Worm (Caenorhabditis elegans) whole organism, L3 larva: ENCODE data around the gene srw-11.
"Not testable (repeated sequence)": the region's sequence is repeated elsewhere in the genome, so short reads cannot be mapped to it uniquely, and the experiment has no call there.

Experiments used
- R02D3.7 ChIP-seq: fragments of 150-350 bp; optimal IDR thresholded peaks from 2 replicates; lab custom pipeline; 2014; ENCODE audit warnings: missing biosample characterization, missing genetic modification characterization
- ZK546.5 ChIP-seq: sonication (generic microtip); optimal IDR thresholded peaks from 2 replicates; lab custom pipeline; 2017; ENCODE audit warnings: missing biosample characterization, missing genetic modification characterization
- ama-1 ChIP-seq: fragments of 150-350 bp; optimal IDR thresholded peaks from 2 replicates; lab custom pipeline; 2018
- ceh-16 ChIP-seq: sonication (generic microtip); optimal IDR thresholded peaks from 2 replicates; lab custom pipeline; 2017; ENCODE audit warnings: missing biosample characterization, missing genetic modification characterization
- ceh-28 ChIP-seq: fragments of 150-350 bp; optimal IDR thresholded peaks from 2 replicates; lab custom pipeline; 2014; ENCODE audit warnings: missing biosample characterization, missing genetic modification reagents, missing genetic modification characterization
- ceh-82 ChIP-seq: fragments of 150-350 bp; optimal IDR thresholded peaks from 2 replicates; lab custom pipeline; 2014; ENCODE audit warnings: missing biosample characterization, missing genetic modification characterization
- daf-12 ChIP-seq: fragments of 150-350 bp; optimal IDR thresholded peaks from 2 replicates; lab custom pipeline; 2014; ENCODE audit warnings: missing biosample characterization, missing genetic modification reagents, missing genetic modification characterization
- egl-27 ChIP-seq: sonication (generic microtip); optimal IDR thresholded peaks from 4 replicates; lab custom pipeline; 2017; ENCODE audit warnings: missing biosample characterization, missing genetic modification reagents, missing genetic modification characterization
- egl-5 ChIP-seq: fragments of 150-350 bp; optimal IDR thresholded peaks from 2 replicates; lab custom pipeline; 2017; ENCODE audit warnings: missing biosample characterization, missing genetic modification reagents, missing genetic modification characterization, inconsistent platforms
- elt-1 ChIP-seq: fragments of 150-350 bp; optimal IDR thresholded peaks from 2 replicates; lab custom pipeline; 2014; ENCODE audit warnings: missing biosample characterization, missing genetic modification characterization
- elt-2 ChIP-seq: sonication (generic microtip); optimal IDR thresholded peaks from 2 replicates; lab custom pipeline; 2016; ENCODE audit warnings: missing genetic modification reagents, mild to moderate bottlenecking, missing genetic modification characterization, missing compliant biosample characterization
- elt-3 ChIP-seq, 3 experiments: fragments of 150-350 bp in 1 of 3; sonication (generic microtip) in 2 of 3; optimal IDR thresholded peaks; 2 replicates in 2 of 3; 4 replicates in 1 of 3; lab custom pipeline; 2014 to 2017; ENCODE audit warnings: missing biosample characterization in 3 of 3, missing genetic modification characterization in 3 of 3
- eor-1 ChIP-seq, 2 experiments: fragments of 150-350 bp; optimal IDR thresholded peaks; 2 replicates each; lab custom pipeline; 2014 to 2018; ENCODE audit warnings: missing biosample characterization in 2 of 2, missing genetic modification characterization in 2 of 2
- fkh-10 ChIP-seq: sonication (generic microtip); optimal IDR thresholded peaks from 2 replicates; lab custom pipeline; 2017; ENCODE audit warnings: missing biosample characterization, missing genetic modification reagents, missing genetic modification characterization
- fos-1 ChIP-seq: fragments of 150-350 bp; optimal IDR thresholded peaks from 2 replicates; lab custom pipeline; 2014; ENCODE audit warnings: missing biosample characterization, missing genetic modification characterization
- jun-1 ChIP-seq: fragments of 150-350 bp; optimal IDR thresholded peaks from 2 replicates; lab custom pipeline; 2014; ENCODE audit warnings: missing biosample characterization, missing genetic modification reagents, missing genetic modification characterization
- lin-39 ChIP-seq: fragments of 150-350 bp; optimal IDR thresholded peaks from 2 replicates; lab custom pipeline; 2018; ENCODE audit warnings: missing biosample characterization, missing genetic modification reagents, missing genetic modification characterization
- lsy-12 ChIP-seq: sonication (generic microtip); optimal IDR thresholded peaks from 2 replicates; lab custom pipeline; 2016; ENCODE audit warnings: mild to moderate bottlenecking, missing genetic modification characterization, missing compliant biosample characterization
- nhr-12 ChIP-seq: fragments of 150-350 bp; optimal IDR thresholded peaks from 2 replicates; lab custom pipeline; 2014; ENCODE audit warnings: missing biosample characterization, missing genetic modification characterization
- nhr-23 ChIP-seq: fragments of 150-350 bp; optimal IDR thresholded peaks from 2 replicates; lab custom pipeline; 2014; ENCODE audit warnings: missing biosample characterization, missing genetic modification reagents, missing genetic modification characterization
- nhr-237 ChIP-seq: fragments of 150-350 bp; optimal IDR thresholded peaks from 2 replicates; lab custom pipeline; 2014; ENCODE audit warnings: missing biosample characterization, missing genetic modification characterization
- nhr-28 ChIP-seq: fragments of 150-350 bp; optimal IDR thresholded peaks from 2 replicates; lab custom pipeline; 2014; ENCODE audit warnings: missing biosample characterization, missing genetic modification characterization
- nhr-43 ChIP-seq: sonication (generic microtip); optimal IDR thresholded peaks from 2 replicates; lab custom pipeline; 2016; ENCODE audit warnings: mild to moderate bottlenecking, missing genetic modification characterization, missing compliant biosample characterization; ENCODE audit not compliant: poor library complexity, severe bottlenecking
- nhr-67 ChIP-seq: fragments of 150-350 bp; optimal IDR thresholded peaks from 2 replicates; lab custom pipeline; 2014; ENCODE audit warnings: missing biosample characterization, missing genetic modification characterization
- nhr-76 ChIP-seq: fragments of 150-350 bp; sonication (generic microtip); optimal IDR thresholded peaks from 5 replicates; lab custom pipeline; 2014; ENCODE audit warnings: missing biosample characterization, missing genetic modification characterization
- pha-4 ChIP-seq: fragments of 150-350 bp; optimal IDR thresholded peaks from 2 replicates; lab custom pipeline; 2014; ENCODE audit warnings: missing biosample characterization, missing genetic modification reagents, missing genetic modification characterization
- pqm-1 ChIP-seq: fragments of 150-350 bp; optimal IDR thresholded peaks from 2 replicates; lab custom pipeline; 2017; ENCODE audit warnings: missing biosample characterization, missing genetic modification characterization, inconsistent platforms
- sea-2 ChIP-seq: fragments of 150-350 bp; sonication (generic microtip); optimal IDR thresholded peaks from 4 replicates; lab custom pipeline; 2014; ENCODE audit warnings: missing biosample characterization, missing genetic modification reagents, missing genetic modification characterization
- skn-1 ChIP-seq: fragments of 150-350 bp; optimal IDR thresholded peaks from 2 replicates; lab custom pipeline; 2014; ENCODE audit warnings: missing biosample characterization, missing genetic modification characterization
- snpc-4 ChIP-seq: fragments of 150-350 bp; optimal IDR thresholded peaks from 2 replicates; lab custom pipeline; 2014; ENCODE audit warnings: missing biosample characterization, missing genetic modification characterization
- tbx-2 ChIP-seq: sonication (generic microtip); optimal IDR thresholded peaks from 2 replicates; lab custom pipeline; 2016; ENCODE audit warnings: mild to moderate bottlenecking, missing genetic modification characterization, missing compliant biosample characterization
- unc-39 ChIP-seq: sonication (generic microtip); optimal IDR thresholded peaks from 4 replicates; lab custom pipeline; 2017; ENCODE audit warnings: missing biosample characterization, missing genetic modification characterization
- unc-62 ChIP-seq: fragments of 150-350 bp; sonication (generic microtip); optimal IDR thresholded peaks from 4 replicates; lab custom pipeline; 2014; ENCODE audit warnings: missing biosample characterization, missing genetic modification reagents, missing genetic modification characterization
- ztf-11 ChIP-seq: fragments of 150-350 bp; optimal IDR thresholded peaks from 2 replicates; lab custom pipeline; 2014; ENCODE audit warnings: missing biosample characterization, missing genetic modification characterization
- ztf-4 ChIP-seq: fragments of 150-350 bp; optimal IDR thresholded peaks from 2 replicates; lab custom pipeline; 2014; ENCODE audit warnings: missing biosample characterization, missing genetic modification characterization

Gene srw-11

ce11 chrV:15252082-15252481 is 12.0 kb upstream of the srw-11 start, which contains the start of gene srbc-76:
TSS of gene srbc-76 (plus strand) at chrV:15252382.
- TF ChIP-seq lin-39 (no peak), nhr-67 (tag; lab: Kevin White, UChicago) (no peak), nhr-76 (no peak), elt-1 (tag; lab: Kevin White, UChicago) (no peak), elt-3 (tag; optimal IDR thresholded peaks at IDR 0.05; lab: Kevin White, UChicago) (no peak), snpc-4 (no peak), ztf-11 (tag; lab: Kevin White, UChicago) (no peak), fos-1 (no peak), nhr-43 (tag; lab: Kevin White, UChicago) (no peak), nhr-237 (no peak)

DNA sequence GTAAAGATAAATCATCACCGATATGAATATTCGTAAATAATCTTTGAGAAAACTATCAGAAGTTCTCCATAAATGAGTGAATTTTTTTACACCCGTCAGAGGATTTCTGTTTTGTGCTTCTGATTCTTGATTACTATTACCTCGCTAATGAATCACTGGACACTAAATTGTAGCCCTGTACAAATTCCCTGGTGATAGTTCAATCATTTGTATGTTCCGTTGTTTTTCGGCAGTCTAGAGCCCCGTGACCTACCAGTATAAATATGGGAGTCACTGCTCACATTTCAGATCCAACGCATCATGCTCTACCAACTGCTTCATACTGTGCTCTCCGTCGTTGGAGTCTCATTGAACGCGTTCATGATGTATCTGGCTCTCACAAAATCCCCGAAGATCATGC is 10.2 kb upstream of the srw-11 start, which contains the start of gene srd-28:
Gene srd-28, plus strand, starts transcription at position 301 of the 400 bp plus-strand sequence.
- not testable (repeated sequence) for TF ChIP-seq fkh-10; egl-5 (tag; lab: Kevin White, UChicago); lsy-12 (tag; lab: Kevin White, UChicago)
- TF ChIP-seq, all 47 proteins: peak for 0; not testable (repeated sequence) for 47

DNA sequence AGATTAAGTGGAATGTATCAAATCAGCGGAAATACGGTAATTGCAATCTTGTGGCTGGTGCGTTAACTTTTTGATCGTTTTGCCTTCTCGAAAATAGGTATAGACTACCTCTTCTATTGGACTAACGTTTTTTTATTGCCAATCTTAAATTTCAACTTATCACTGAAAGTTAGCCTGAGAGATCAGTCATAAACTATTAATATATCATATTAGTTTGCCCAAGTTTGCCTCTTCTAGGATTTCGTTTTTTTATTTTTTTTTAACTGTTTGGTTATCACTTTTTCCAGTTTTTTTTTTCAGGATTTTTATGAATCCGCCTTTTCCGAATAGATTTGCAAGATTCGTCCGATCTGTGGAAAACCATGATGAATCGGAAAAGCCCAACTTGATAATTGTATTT is 4.3 kb upstream of the srw-11 start, which contains the start of gene kin-30:
Gene kin-30, plus strand, starts transcription at position 301 of the 400 bp plus-strand sequence.
- TF ChIP-seq skn-1 (no peak), unc-62 (GFP tag; lab: Kevin White, UChicago) (no peak), ztf-11 (tag; lab: Kevin White, UChicago) (no peak), ama-1 (lab: Kevin White, UChicago) (no peak), lin-39 (no peak), jun-1 (tag; lab: Kevin White, UChicago) (no peak), daf-12 (no peak), ceh-82 (tag; lab: Kevin White, UChicago) (no peak), pqm-1 (tag; lab: Kevin White, UChicago) (no peak), eor-1 (tag; optimal IDR thresholded peaks at IDR 0.05; lab: Kevin White, UChicago) (no peak), lsy-12 (tag; lab: Kevin White, UChicago) (no peak), nhr-12 (tag; lab: Kevin White, UChicago) (no peak), elt-3 (tag; optimal IDR thresholded peaks at IDR 0.05; lab: Kevin White, UChicago) (no peak), egl-27 (tag; lab: Kevin White, UChicago) (no peak), tbx-2 (no peak)

- TF ChIP-seq unc-39 (tag; lab: Kevin White, UChicago), result no peak
- no peak for TF ChIP-seq nhr-28 (tag; lab: Kevin White, UChicago)
- no peak for TF ChIP-seq pqm-1 (tag; lab: Kevin White, UChicago)
- TF ChIP-seq ceh-16 (tag; lab: Kevin White, UChicago), result no peak
- no peak for TF ChIP-seq pha-4 (tag; lab: Kevin White, UChicago)
- no peak for TF ChIP-seq ceh-28 (tag; lab: Kevin White, UChicago)
- no peak for TF ChIP-seq nhr-76
- TF ChIP-seq skn-1, result no peak
- TF ChIP-seq fkh-10, result no peak
- no peak for TF ChIP-seq ztf-4 (tag; lab: Kevin White, UChicago)
- no peak for TF ChIP-seq nhr-23 (tag; lab: Kevin White, UChicago)
- no peak for TF ChIP-seq unc-62 (GFP tag; lab: Kevin White, UChicago)
- no peak for TF ChIP-seq R02D3.7 (tag; lab: Kevin White, UChicago)
- TF ChIP-seq lin-39, result no peak
- no peak for TF ChIP-seq tbx-2
- no peak for TF ChIP-seq ZK546.5 (tag; lab: Kevin White, UChicago)
- no peak for TF ChIP-seq egl-27 (tag; lab: Kevin White, UChicago)
These were observed 1.1 kb upstream of the srw-11 start, which contains the start of gene chil-12 for ce11 chrV:15241259-15241658. TSS of gene chil-12 (plus strand) at chrV:15241559.

DNA sequence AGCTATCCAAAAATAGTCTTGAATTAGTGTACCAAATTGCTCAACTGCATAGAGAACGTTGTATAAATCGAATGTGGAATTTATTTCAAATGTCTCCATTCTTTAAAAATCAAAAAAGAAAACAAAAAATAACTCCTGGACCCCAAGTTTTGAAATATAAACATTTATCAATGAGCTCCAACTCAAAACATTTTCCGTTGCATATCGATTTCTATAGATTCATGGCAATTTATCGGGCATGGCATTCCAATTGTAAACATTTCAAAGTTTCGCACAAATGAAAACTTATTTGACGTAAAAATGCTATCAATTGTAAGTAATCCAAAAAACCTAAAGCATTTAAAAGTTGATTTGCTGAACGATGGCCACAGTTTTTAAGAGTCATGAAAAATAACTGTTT is 1.6 kb downstream of the srw-11 start, which contains the start of gene srw-12:
Gene srw-12, minus strand, starts transcription at position 101 of the 400 bp plus-strand sequence.
- no peak for TF ChIP-seq sea-2
- no peak for TF ChIP-seq egl-5 (tag; lab: Kevin White, UChicago)
- TF ChIP-seq elt-2 (tag; lab: Kevin White, UChicago), result no peak
